Fruit fly (Drosophila melanogaster) Kc167 (cell line): Measurements from ENCODE around the gene CG7006.

ENCODE experiments used
- Sin3A ChIP-seq: fragments of >200 bp; optimal IDR thresholded peaks from 2 replicates; lab custom pipeline; 2018; ENCODE audit warnings: missing external identifiers
- insv ChIP-seq: fragments of >200 bp; optimal IDR thresholded peaks from 3 replicates; lab custom pipeline; 2018; ENCODE audit warnings: missing external identifiers
- psq ChIP-seq: fragments of >200 bp; optimal IDR thresholded peaks from 2 replicates; lab custom pipeline; 2017; ENCODE audit warnings: missing external identifiers

- TF ChIP-seq psq (lab: Kevin White, UChicago) (no peak), Sin3A (lab: Kevin White, UChicago) (no peak), insv (lab: Kevin White, UChicago) (no peak)
These were observed 14.4 kb downstream of the CG7006 start, which contains the start of the genes Srg1 and Elal for dm6 chr3R:24864719-24865400.
